Worm (Caenorhabditis elegans) whole organism, L1 larva: ENCODE measurements around the gene clec-55.

Experiments
- ceh-90 ChIP-seq: sonication (generic microtip); optimal IDR thresholded peaks from 2 replicates; lab custom pipeline; 2016; ENCODE audit warnings: missing genetic modification characterization, missing compliant biosample characterization
- grh-1 ChIP-seq: fragments of 200-800 bp; sonication (Bioruptor generic); IDR thresholded peaks from 2 replicates; pipeline ENCODE4 v1.3.6; 2022; ENCODE audit warnings: missing genetic modification reagents, missing genetic modification characterization, missing compliant biosample characterization
- hlh-17 ChIP-seq: fragments of 200-800 bp; sonication (Bioruptor generic); optimal IDR thresholded peaks from 2 replicates; lab custom pipeline; 2018; ENCODE audit warnings: missing genetic modification characterization, mild to moderate bottlenecking, missing compliant biosample characterization, moderate library complexity, borderline replicate concordance

ce11 chrV:14527210-14527609, 48.1 kb downstream of the clec-55 start:
- TF ChIP-seq ceh-90 (tag; lab: Kevin White, UChicago) (no peak), grh-1 (no peak), hlh-17 (GFP tag; lab: Kevin White, UChicago) (no peak)
